Fruit fly (Drosophila melanogaster): Measurements from ENCODE around the gene BoYb.

Gene BoYb

DNA sequence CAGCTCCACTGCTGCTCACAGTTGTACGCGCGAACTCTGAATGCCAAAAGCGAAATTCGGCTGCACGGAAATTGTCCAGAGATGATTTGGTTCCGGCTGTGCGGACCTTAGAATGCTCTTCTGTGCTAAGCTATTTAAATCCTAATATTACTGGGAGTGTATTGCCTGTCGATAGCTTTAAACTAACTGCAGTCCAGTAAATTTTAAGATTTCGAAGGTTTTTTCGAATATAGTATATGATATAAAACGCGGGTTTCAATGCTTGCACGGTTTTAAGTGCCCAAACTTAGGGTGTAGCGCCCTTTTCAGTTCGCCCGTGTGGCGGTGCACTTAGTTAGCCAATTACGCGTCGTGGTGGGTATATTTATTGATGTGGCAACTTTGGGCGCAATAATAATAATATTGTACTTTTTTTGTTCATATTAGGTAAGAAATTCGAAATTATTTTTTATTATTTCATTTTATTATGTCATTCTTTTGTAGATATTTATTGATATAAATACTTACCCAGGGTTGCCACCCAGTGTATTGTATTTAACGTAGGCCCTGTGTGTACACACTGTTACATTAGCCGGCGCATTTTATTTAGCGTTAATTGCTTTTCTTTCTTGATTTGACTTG is 22.9 kb upstream of the BoYb start, which contains the start of the genes Chro and Ssl1 (continued):
- TF ChIP-seq CG4328 (GFP tag; optimal IDR thresholded peaks at IDR 0.05) (peak; percentile 98), HLH4C (GFP tag; IDR thresholded peaks at IDR 0.05; ENCODE audit: partially characterized antibody) (peak; percentile 8; the same call in 1 of the 3 replicates), cato (GFP tag; optimal IDR thresholded peaks at IDR 0.05; ENCODE audit: borderline replicate concordance) (peak; percentile 100), Gug (GFP tag; IDR thresholded peaks at IDR 0.05) (peak; percentile 100), ATbp (GFP tag; optimal IDR thresholded peaks at IDR 0.05) (peak; percentile 100), so (GFP tag; IDR thresholded peaks at IDR 0.05) (peak; percentile 100), cwo (GFP tag; optimal IDR thresholded peaks at IDR 0.05) (peak; percentile 99), insv (GFP tag; optimal IDR thresholded peaks at IDR 0.05) (peak; percentile 84 to 89), Jarid2 (GFP tag; optimal IDR thresholded peaks at IDR 0.05) (peak; percentile 98), lab (GFP tag; optimal IDR thresholded peaks at IDR 0.05) (peak; percentile 100), B-H2 (GFP tag; optimal IDR thresholded peaks at IDR 0.05) (peak; percentile 97), CG34422 (GFP tag; IDR thresholded peaks at IDR 0.05) (peak; percentile 100), HHEX (GFP tag; optimal IDR thresholded peaks at IDR 0.05) (peak; percentile 100), CG7372 (GFP tag; IDR thresholded peaks at IDR 0.05) (peak; percentile 100), ftz-f1 (GFP tag; optimal IDR thresholded peaks at IDR 0.05) (peak; percentile 97), CG2129 (GFP tag; IDR thresholded peaks at IDR 0.05; ENCODE audit: partially characterized antibody) (no peak), sna (GFP tag; IDR thresholded peaks at IDR 0.05; ENCODE audit: partially characterized antibody) (peak; percentile 39; the same call in 1 of the 2 replicates), NFAT (GFP tag; IDR thresholded peaks at IDR 0.05) (peak; percentile 99), mam (GFP tag; optimal IDR thresholded peaks at IDR 0.05) (peak; percentile 100), HmgD (GFP tag; optimal IDR thresholded peaks at IDR 0.05) (peak; percentile 100), CG14050 (GFP tag; IDR thresholded peaks at IDR 0.05) (peak; percentile 100), CG17385 (GFP tag; optimal IDR thresholded peaks at IDR 0.05) (peak; percentile 99), CG6765 (GFP tag; optimal IDR thresholded peaks at IDR 0.05) (peak; percentile 99), croc (GFP tag; conservative IDR thresholded peaks at IDR 0.05) (peak; percentile 100), pnt (GFP tag; optimal IDR thresholded peaks at IDR 0.05) (peak; percentile 100), CG8924 (tag; optimal IDR thresholded peaks at IDR 0.05) (peak; percentile 100), CG5245 (GFP tag; optimal IDR thresholded peaks at IDR 0.05) (peak; percentile 100), CG18619 (GFP tag; optimal IDR thresholded peaks at IDR 0.05) (peak; percentile 100), Bgb (GFP tag; IDR thresholded peaks at IDR 0.05; ENCODE audit: partially characterized antibody) (no peak), pfk (GFP tag; optimal IDR thresholded peaks at IDR 0.05) (peak; percentile 74), wek (GFP tag; optimal IDR thresholded peaks at IDR 0.05) (peak; percentile 97), Sry-β (GFP tag; optimal IDR thresholded peaks at IDR 0.05) (peak; percentile 80), dpn (GFP tag; optimal IDR thresholded peaks at IDR 0.05) (peak; percentile 100), Neu2 (GFP tag; optimal IDR thresholded peaks at IDR 0.05; ENCODE audit: borderline replicate concordance) (peak; percentile 99), CG14860 (GFP tag; IDR thresholded peaks at IDR 0.05; ENCODE audit: partially characterized antibody) (0 out of 3 replicates have a peak, but pooled peaks have one; percentile 23), CG12219 (GFP tag; optimal IDR thresholded peaks at IDR 0.05) (peak; percentile 100), E2f1 (GFP tag; IDR thresholded peaks at IDR 0.05) (peak; percentile 100), CG1603 (tag; optimal IDR thresholded peaks at IDR 0.05) (peak; percentile 99), CG12071 (GFP tag; optimal IDR thresholded peaks at IDR 0.05) (peak; percentile 100), kni (GFP tag; optimal IDR thresholded peaks at IDR 0.05) (peak; percentile 97), CG10274 (GFP tag; optimal IDR thresholded peaks at IDR 0.05) (peak; percentile 100), dmrt11E (tag; optimal IDR thresholded peaks at IDR 0.05) (peak; percentile 100), CG9437 (GFP tag; optimal IDR thresholded peaks at IDR 0.05) (peak; percentile 97), CG31388 (GFP tag; optimal IDR thresholded peaks at IDR 0.05) (peak; percentile 100), CG18262 (tag; optimal IDR thresholded peaks at IDR 0.05) (peak; percentile 100), CG1602 (GFP tag; optimal IDR thresholded peaks at IDR 0.05) (peak; percentile 100), chn (GFP tag; optimal IDR thresholded peaks at IDR 0.05) (peak; percentile 100), CG13894 (tag; optimal IDR thresholded peaks at IDR 0.05) (peak; percentile 99)

Measured in whole organism, embryonic.